Fruit fly (Drosophila melanogaster) whole organism, embryonic: ENCODE measurements around the gene Apoltp.

ENCODE experiments used
- Abd-B ChIP-seq: fragments of 200-800 bp; sonication (Bioruptor generic); optimal IDR thresholded peaks from 2 replicates; lab custom pipeline; 2018; ENCODE audit warnings: missing biosample characterization, mild to moderate bottlenecking, missing genetic modification characterization, moderate library complexity
- Awh ChIP-seq: fragments of 200-800 bp; sonication (Bioruptor generic); IDR thresholded peaks from 2 replicates; pipeline ENCODE4, ENCODE4 v1.3.6; 2022; ENCODE audit warnings: missing biosample characterization, missing genetic modification characterization
- CG11456 ChIP-seq: fragments of 200-800 bp; sonication (Bioruptor generic); IDR thresholded peaks from 3 replicates; pipeline ENCODE4 v1.3.6; 2022; ENCODE audit warnings: missing biosample characterization, missing genetic modification characterization
- CG11504 ChIP-seq: fragments of 200-800 bp; sonication (Bioruptor generic); optimal IDR thresholded peaks from 3 replicates; lab custom pipeline; 2019; ENCODE audit warnings: missing biosample characterization, mild to moderate bottlenecking, missing genetic modification characterization, moderate library complexity
- CG14014 ChIP-seq: fragments of 200-800 bp; sonication (Bioruptor generic); IDR thresholded peaks from 2 replicates; pipeline ENCODE4 v1.3.6; 2022; ENCODE audit warnings: missing biosample characterization, missing genetic modification characterization
- CG16813 ChIP-seq: fragments of 200-800 bp; sonication (Bioruptor generic); IDR thresholded peaks from 3 replicates; pipeline ENCODE4 v1.3.6; 2022; ENCODE audit warnings: missing biosample characterization, missing genetic modification characterization; ENCODE audit not compliant: partially characterized antibody
- CG31224 ChIP-seq: fragments of 200-800 bp; sonication (Bioruptor generic); IDR thresholded peaks from 2 replicates; pipeline ENCODE4 v1.3.6; 2022; ENCODE audit warnings: missing biosample characterization, missing genetic modification characterization
- CG31388 ChIP-seq: fragments of 200-800 bp; sonication (Bioruptor generic); optimal IDR thresholded peaks from 2 replicates; lab custom pipeline; 2016; ENCODE audit warnings: missing biosample characterization, missing genetic modification characterization
- CG32772 ChIP-seq: fragments of 200-800 bp; sonication (Bioruptor generic); IDR thresholded peaks from 2 replicates; pipeline ENCODE4 v1.3.6; 2022; ENCODE audit warnings: missing biosample characterization, missing genetic modification characterization
- CG34376 ChIP-seq: fragments of 200-800 bp; sonication (Bioruptor generic); optimal IDR thresholded peaks from 2 replicates; lab custom pipeline; 2018; ENCODE audit warnings: missing biosample characterization, mild to moderate bottlenecking, missing genetic modification characterization
- CG4360 ChIP-seq: fragments of 200-800 bp; sonication (Bioruptor generic); IDR thresholded peaks from 2 replicates; pipeline ENCODE4 v1.3.6; 2022; ENCODE audit warnings: missing biosample characterization, missing genetic modification characterization
- CG43689 ChIP-seq: fragments of 200-800 bp; sonication (Bioruptor generic); IDR thresholded peaks from 2 replicates; pipeline ENCODE4 v1.3.6; 2022; ENCODE audit warnings: missing biosample characterization, missing genetic modification characterization
- CG6791 ChIP-seq: fragments of 200-800 bp; sonication (Bioruptor generic); IDR thresholded peaks from 3 replicates; pipeline ENCODE4 v1.3.6; 2022; ENCODE audit warnings: missing biosample characterization, missing genetic modification characterization; ENCODE audit not compliant: partially characterized antibody
- CG7357 ChIP-seq: fragments of 200-800 bp; sonication (Bioruptor generic); IDR thresholded peaks from 3 replicates; pipeline ENCODE4 v1.3.6; 2022; ENCODE audit warnings: missing biosample characterization, missing genetic modification characterization
- CG7556 ChIP-seq: fragments of 200-800 bp; sonication (Bioruptor generic); optimal IDR thresholded peaks from 2 replicates; lab custom pipeline; 2017; ENCODE audit warnings: missing biosample characterization, mild to moderate bottlenecking, missing genetic modification characterization
- CG7839 ChIP-seq: fragments of 200-800 bp; sonication (Bioruptor generic); optimal IDR thresholded peaks from 3 replicates; lab custom pipeline; 2018; ENCODE audit warnings: missing biosample characterization, mild to moderate bottlenecking, missing genetic modification characterization, moderate library complexity
- CG8281 ChIP-seq: fragments of 200-800 bp; sonication (Bioruptor generic); optimal IDR thresholded peaks from 2 replicates; lab custom pipeline; 2018; ENCODE audit warnings: missing biosample characterization, mild to moderate bottlenecking, missing genetic modification characterization, moderate library complexity
- CoRest ChIP-seq: fragments of 200-800 bp; sonication (Bioruptor generic); optimal IDR thresholded peaks from 3 replicates; lab custom pipeline; 2018; ENCODE audit warnings: missing biosample characterization, mild to moderate bottlenecking, missing genetic modification characterization, moderate library complexity
- Deaf1 ChIP-seq: fragments of 200-800 bp; optimal IDR thresholded peaks from 3 replicates; lab custom pipeline; 2019; ENCODE audit warnings: missing biosample characterization, mild to moderate bottlenecking, missing genetic modification characterization, moderate library complexity
- ERR ChIP-seq: fragments of 200-800 bp; sonication (Bioruptor generic); optimal IDR thresholded peaks from 2 replicates; lab custom pipeline; 2016; ENCODE audit warnings: missing biosample characterization, missing genetic modification characterization
- Elba2 ChIP-seq: fragments of 200-800 bp; sonication (Bioruptor generic); optimal IDR thresholded peaks from 3 replicates; lab custom pipeline; 2016; ENCODE audit warnings: missing biosample characterization, missing genetic modification characterization
- Ets65A ChIP-seq: fragments of 200-800 bp; sonication (Bioruptor generic); peaks from one replicate; lab custom pipeline; 2016; ENCODE audit warnings: missing biosample characterization, missing genetic modification characterization
- H15 ChIP-seq: fragments of 200-800 bp; sonication (Bioruptor generic); IDR thresholded peaks from 3 replicates; pipeline ENCODE4 v1.3.6; 2022; ENCODE audit warnings: missing biosample characterization, missing genetic modification characterization
- HLH3B ChIP-seq: fragments of 200-800 bp; sonication (Bioruptor generic); IDR thresholded peaks from 2 replicates; pipeline ENCODE4 v1.3.6; 2022; ENCODE audit warnings: missing biosample characterization, missing genetic modification characterization
- Hr78 ChIP-seq, 2 experiments: fragments of 200-800 bp in 1 of 2; fragments of >200 bp in 1 of 2; sonication (Bioruptor generic) in 1 of 2; optimal IDR thresholded peaks; 2 replicates each; lab custom pipeline; 2017 to 2019; ENCODE audit warnings: missing biosample characterization in 2 of 2, missing genetic modification characterization in 2 of 2, mild to moderate bottlenecking in 1 of 2, moderate library complexity in 1 of 2
- Lhr ChIP-seq: fragments of 200-800 bp; sonication (Bioruptor generic); optimal IDR thresholded peaks from 3 replicates; lab custom pipeline; 2017; ENCODE audit warnings: mild to moderate bottlenecking, missing biosample characterization, missing genetic modification reagents, missing genetic modification characterization
- Med ChIP-seq: fragments of 200-800 bp; sonication (Bioruptor generic); peaks from one replicate; lab custom pipeline; 2016; ENCODE audit warnings: missing biosample characterization, missing genetic modification characterization, mild to moderate bottlenecking, inconsistent platforms, moderate library complexity
- Sin3A ChIP-seq: fragments of >200 bp; optimal IDR thresholded peaks from 2 replicates; lab custom pipeline; 2018
- Stat92E ChIP-seq, 3 experiments: fragments of >200 bp in 2 of 3; fragments of 200-800 bp in 1 of 3; sonication (Bioruptor generic) in 1 of 3; optimal IDR thresholded peaks; 2 replicates each; lab custom pipeline; 2017 to 2019; ENCODE audit warnings: missing biosample characterization in 3 of 3, missing genetic modification characterization in 3 of 3, mild to moderate bottlenecking in 1 of 3, moderate library complexity in 1 of 3
- abd-A ChIP-seq: fragments of 200-800 bp; sonication (Bioruptor generic); optimal IDR thresholded peaks from 3 replicates; lab custom pipeline; 2019; ENCODE audit warnings: missing biosample characterization, mild to moderate bottlenecking, missing genetic modification characterization, moderate library complexity
- chm ChIP-seq: fragments of 200-800 bp; sonication (Bioruptor generic); IDR thresholded peaks from 2 replicates; pipeline ENCODE4 v1.3.6; 2022; ENCODE audit warnings: missing biosample characterization, missing genetic modification characterization
- corto ChIP-seq: fragments of 200-800 bp; sonication (Bioruptor generic); optimal IDR thresholded peaks from 2 replicates; lab custom pipeline; 2016; ENCODE audit warnings: missing biosample characterization, mild to moderate bottlenecking, missing genetic modification characterization, moderate library complexity
- crol ChIP-seq: fragments of 200-800 bp; sonication (Bioruptor generic); IDR thresholded peaks from 2 replicates; pipeline ENCODE4 v1.3.6; 2022; ENCODE audit warnings: missing biosample characterization, missing genetic modification characterization
- crp ChIP-seq, 2 experiments: fragments of 200-800 bp; sonication (Bioruptor generic); optimal IDR thresholded peaks; 2 replicates in 1 of 2; 3 replicates in 1 of 2; lab custom pipeline; 2017; ENCODE audit warnings: missing biosample characterization in 2 of 2, missing genetic modification characterization in 2 of 2, mild to moderate bottlenecking in 1 of 2, moderate library complexity in 1 of 2
- dpn ChIP-seq, 2 experiments: fragments of 200-800 bp; sonication (Bioruptor generic); optimal IDR thresholded peaks; 3 replicates each; lab custom pipeline; 2016; ENCODE audit warnings: missing biosample characterization in 2 of 2, missing genetic modification characterization in 2 of 2
- grn ChIP-seq: fragments of 200-800 bp; sonication (Bioruptor generic); optimal IDR thresholded peaks from 3 replicates; lab custom pipeline; 2017; ENCODE audit warnings: missing biosample characterization, missing genetic modification characterization
- h ChIP-seq: fragments of >200 bp; optimal IDR thresholded peaks from 2 replicates; lab custom pipeline; 2017
- kni ChIP-seq: fragments of 200-800 bp; sonication (Bioruptor generic); optimal IDR thresholded peaks from 3 replicates; lab custom pipeline; 2017; ENCODE audit warnings: mild to moderate bottlenecking, missing biosample characterization, missing genetic modification reagents, missing genetic modification characterization
- lbe ChIP-seq: fragments of 200-800 bp; sonication (Bioruptor generic); optimal IDR thresholded peaks from 2 replicates; lab custom pipeline; 2016; ENCODE audit warnings: missing biosample characterization, mild to moderate bottlenecking, missing genetic modification characterization
- lola ChIP-seq, 3 experiments: fragments of >200 bp in 2 of 3; fragments of 200-800 bp in 1 of 3; sonication (Bioruptor generic) in 1 of 3; optimal IDR thresholded peaks; 2 replicates each; lab custom pipeline; 2017 to 2019; ENCODE audit warnings: missing biosample characterization in 3 of 3, missing genetic modification characterization in 3 of 3, mild to moderate bottlenecking in 1 of 3, moderate library complexity in 1 of 3
- oc ChIP-seq: fragments of 200-800 bp; sonication (Bioruptor generic); optimal IDR thresholded peaks from 2 replicates; lab custom pipeline; 2018; ENCODE audit warnings: missing biosample characterization, mild to moderate bottlenecking, missing genetic modification characterization, moderate library complexity
- p53 ChIP-seq: fragments of 200-800 bp; sonication (Bioruptor generic); optimal IDR thresholded peaks from 2 replicates; lab custom pipeline; 2016; ENCODE audit warnings: missing biosample characterization, missing genetic modification characterization
- prd ChIP-seq, 3 experiments: fragments of >200 bp in 2 of 3; fragments of 200-800 bp in 1 of 3; sonication (Bioruptor generic) in 1 of 3; optimal IDR thresholded peaks in 2 of 3; IDR thresholded peaks in 1 of 3; 2 replicates in 2 of 3; 3 replicates in 1 of 3; pipeline versions ENCODE4 v1.3.6 to Lab custom; 2017 to 2022; ENCODE audit warnings: missing biosample characterization in 1 of 3, missing genetic modification characterization in 1 of 3
- sd ChIP-seq: fragments of 200-800 bp; sonication (Bioruptor generic); optimal IDR thresholded peaks from 3 replicates; lab custom pipeline; 2018; ENCODE audit warnings: missing biosample characterization, mild to moderate bottlenecking, missing genetic modification characterization, moderate library complexity
- sens ChIP-seq: fragments of 200-800 bp; sonication (Bioruptor generic); peaks from one replicate; lab custom pipeline; 2016; ENCODE audit warnings: missing biosample characterization, missing genetic modification characterization
- slp2 ChIP-seq: fragments of 200-800 bp; sonication (Bioruptor generic); optimal IDR thresholded peaks from 2 replicates; lab custom pipeline; 2016; ENCODE audit warnings: missing biosample characterization, missing genetic modification characterization
- sr ChIP-seq: fragments of 200-800 bp; sonication (Bioruptor generic); IDR thresholded peaks from 3 replicates; pipeline ENCODE4 v1.3.6; 2022; ENCODE audit warnings: missing biosample characterization, missing genetic modification characterization
- vvl ChIP-seq: fragments of 200-800 bp; sonication (Bioruptor generic); IDR thresholded peaks from 2 replicates; pipeline ENCODE4 v1.3.6; 2022; ENCODE audit warnings: missing biosample characterization, missing genetic modification characterization
- z ChIP-seq: fragments of 200-800 bp; sonication (Bioruptor generic); IDR thresholded peaks from 3 replicates; pipeline ENCODE4 v1.3.6; 2022; ENCODE audit warnings: missing biosample characterization, missing genetic modification characterization

The Apoltp gene

dm6 chr2L:9609337-9609856, 24.6 kb upstream of the Apoltp start:
- TF ChIP-seq crp (GFP tag; optimal IDR thresholded peaks at IDR 0.05; lab: Kevin White, UChicago) (no peak), CoRest (no peak), p53 (GFP tag; lab: Kevin White, UChicago) (no peak), kni (GFP tag; lab: Kevin White, UChicago) (peak; percentile 76), vvl (GFP tag; lab: Robert Waterston, UW) (0 out of 2 replicates have a peak, but pooled peaks have one; percentile 13), Lhr (GFP tag; lab: Kevin White, UChicago) (no peak), Hr78 (GFP tag; optimal IDR thresholded peaks at IDR 0.05; lab: Kevin White, UChicago) (peak in 1 of 2 experiments; percentile 76), lola (GFP tag; optimal IDR thresholded peaks at IDR 0.05; lab: Kevin White, UChicago) (no peak), crol (GFP tag; lab: Robert Waterston, UW) (peak; percentile 48; the same call in 1 of the 2 replicates), CG6791 (GFP tag; lab: Robert Waterston, UW) (no peak), slp2 (GFP tag; lab: Kevin White, UChicago) (no peak), CG31224 (GFP tag; lab: Robert Waterston, UW) (no peak), Stat92E (GFP tag; optimal IDR thresholded peaks at IDR 0.05; lab: Kevin White, UChicago) (peak in 1 of 3 experiments; percentile 28), abd-A (tag; lab: Kevin White, UChicago) (peak; percentile 73), Med (peak; percentile 37), CG31388 (GFP tag; lab: Kevin White, UChicago) (no peak), ERR (GFP tag; lab: Kevin White, UChicago) (no peak), CG43689 (GFP tag; lab: Robert Waterston, UW) (no peak), CG32772 (GFP tag; lab: Robert Waterston, UW) (no peak), sens (GFP tag; lab: Kevin White, UChicago) (no peak), chm (no peak), prd (optimal IDR thresholded peaks at IDR 0.05; lab: Kevin White, UChicago) (no peak), prd (GFP tag; IDR thresholded peaks at IDR 0.05; lab: Robert Waterston, UW) (no peak), CG4360 (GFP tag; lab: Robert Waterston, UW) (peak; percentile 23; the same call in 1 of the 2 replicates), oc (tag; lab: Kevin White, UChicago) (peak; percentile 60), z (GFP tag; lab: Robert Waterston, UW) (0 out of 3 replicates have a peak, but pooled peaks have one; percentile 51), Sin3A (lab: Kevin White, UChicago) (no peak), CG7556 (no peak), Elba2 (GFP tag; lab: Kevin White, UChicago) (no peak), H15 (GFP tag; lab: Robert Waterston, UW) (no peak), Ets65A (GFP tag; lab: Kevin White, UChicago) (no peak), Awh (GFP tag; lab: Robert Waterston, UW) (0 out of 2 replicates have a peak, but pooled peaks have one; percentile 5), CG14014 (GFP tag; lab: Robert Waterston, UW) (no peak), sd (tag; lab: Kevin White, UChicago) (peak; percentile 6), CG7839 (tag; lab: Kevin White, UChicago) (no peak), grn (peak; percentile 86), CG34376 (GFP tag; lab: Kevin White, UChicago) (no peak), lbe (GFP tag; lab: Kevin White, UChicago) (no peak), h (no peak), Deaf1 (peak; percentile 33), Abd-B (GFP tag; lab: Kevin White, UChicago) (peak; percentile 7), CG16813 (GFP tag; lab: Robert Waterston, UW) (no peak), CG11456 (GFP tag; lab: Robert Waterston, UW) (0 out of 3 replicates have a peak, but pooled peaks have one; percentile 20), sr (GFP tag; lab: Robert Waterston, UW) (0 out of 3 replicates have a peak, but pooled peaks have one; percentile 41), CG8281 (tag; lab: Kevin White, UChicago) (no peak), HLH3B (no peak), dpn (GFP tag; optimal IDR thresholded peaks at IDR 0.05; lab: Kevin White, UChicago) (no peak), corto (GFP tag; lab: Kevin White, UChicago) (no peak), CG7357 (GFP tag; lab: Robert Waterston, UW) (no peak), CG11504 (tag; lab: Kevin White, UChicago) (no peak)
